Worm (Caenorhabditis elegans) whole organism, L4 larva: ENCODE results near the gene puf-11.
A peak's percentile ranks its signal among the peaks of the same experiment; 100 is the strongest.

Source experiments
- F37D6.2 ChIP-seq: sonication (generic microtip); optimal IDR thresholded peaks from 2 replicates; lab custom pipeline; 2016; ENCODE audit warnings: mild to moderate bottlenecking, missing genetic modification characterization, missing compliant biosample characterization
- F44E2.7 ChIP-seq: fragments of 200-800 bp; sonication (Bioruptor generic); IDR thresholded peaks from 2 replicates; pipeline ENCODE4 v2.1.2; 2022; ENCODE audit warnings: missing genetic modification characterization, missing compliant biosample characterization
- R02D3.7 ChIP-seq: fragments of 150-350 bp; sonication (generic microtip); optimal IDR thresholded peaks from 3 replicates; lab custom pipeline; 2014; ENCODE audit warnings: missing biosample characterization, missing genetic modification characterization
- T20F7.1 ChIP-seq: fragments of 200-800 bp; sonication (Bioruptor generic); optimal IDR thresholded peaks from 2 replicates; lab custom pipeline; 2018; ENCODE audit warnings: mild to moderate bottlenecking, missing genetic modification characterization, missing compliant biosample characterization
- T26A8.4 ChIP-seq: fragments of 200-800 bp; sonication (Bioruptor generic); IDR thresholded peaks from 2 replicates; pipeline ENCODE4 v1.3.6; 2022; ENCODE audit warnings: missing genetic modification characterization, missing compliant biosample characterization
- Y105C5A.15 ChIP-seq: fragments of 200-800 bp; sonication (Bioruptor generic); IDR thresholded peaks from 2 replicates; pipeline ENCODE4 v1.3.6; 2022; ENCODE audit warnings: missing genetic modification characterization, missing compliant biosample characterization
- Y48G9A.11 ChIP-seq: fragments of 200-800 bp; sonication (Bioruptor generic); IDR thresholded peaks from 2 replicates; pipeline ENCODE4 v1.3.6; 2022; ENCODE audit warnings: missing genetic modification reagents, missing genetic modification characterization, missing compliant biosample characterization
- aha-1 ChIP-seq: fragments of 150-350 bp; peaks from one replicate; lab custom pipeline; 2014; ENCODE audit warnings: missing biosample characterization, missing genetic modification characterization
- arid-1 ChIP-seq: fragments of 200-800 bp; sonication (Bioruptor generic); conservative IDR thresholded peaks from 2 replicates; pipeline ENCODE4 v1.3.6; 2022; ENCODE audit warnings: missing genetic modification reagents, missing genetic modification characterization, missing compliant biosample characterization
- ctbp-1 ChIP-seq: fragments of 200-800 bp; sonication (Bioruptor generic); IDR thresholded peaks from 2 replicates; pipeline ENCODE4 v1.3.6; 2022; ENCODE audit warnings: missing genetic modification reagents, missing genetic modification characterization, missing compliant biosample characterization
- daf-16 ChIP-seq, 3 experiments: sonication (generic microtip); optimal IDR thresholded peaks; 2 replicates each; lab custom pipeline; 2016 to 2017; ENCODE audit warnings: missing genetic modification characterization in 3 of 3, missing genetic modification reagents in 3 of 3, mild to moderate bottlenecking in 2 of 3, missing compliant biosample characterization in 2 of 3, missing biosample characterization in 1 of 3, moderate library complexity in 1 of 3
- dmd-9 ChIP-seq: fragments of 200-800 bp; sonication (Bioruptor generic); IDR thresholded peaks from 2 replicates; pipeline ENCODE4 v1.3.6; 2022; ENCODE audit warnings: missing genetic modification reagents, missing genetic modification characterization, missing compliant biosample characterization
- dpl-1 ChIP-seq: fragments of 150-350 bp; optimal IDR thresholded peaks from 2 replicates; lab custom pipeline; 2014; ENCODE audit warnings: missing biosample characterization, missing genetic modification reagents, missing genetic modification characterization
- duxl-1 ChIP-seq: sonication (generic microtip); optimal IDR thresholded peaks from 2 replicates; lab custom pipeline; 2016; ENCODE audit warnings: mild to moderate bottlenecking, missing genetic modification characterization, moderate library complexity, missing compliant biosample characterization; ENCODE audit not compliant: poor library complexity
- dve-1 ChIP-seq: sonication (generic microtip); optimal IDR thresholded peaks from 2 replicates; lab custom pipeline; 2017; ENCODE audit warnings: antibody characterized with exemption, mild to moderate bottlenecking, missing genetic modification characterization, missing compliant biosample characterization; ENCODE audit not compliant: insufficient read depth
- egl-43 ChIP-seq: fragments of 200-800 bp; sonication (Bioruptor generic); IDR thresholded peaks from 2 replicates; pipeline ENCODE4 v1.3.6; 2022; ENCODE audit warnings: missing genetic modification reagents, missing genetic modification characterization, missing compliant biosample characterization
- fkh-10 ChIP-seq: fragments of 150-350 bp; optimal IDR thresholded peaks from 2 replicates; lab custom pipeline; 2014; ENCODE audit warnings: missing biosample characterization, missing genetic modification reagents, missing genetic modification characterization
- fos-1 ChIP-seq: fragments of 150-350 bp; optimal IDR thresholded peaks from 2 replicates; lab custom pipeline; 2014; ENCODE audit warnings: missing biosample characterization, missing genetic modification characterization
- hmg-1.1 ChIP-seq: fragments of 200-800 bp; sonication (Bioruptor generic); IDR thresholded peaks from 2 replicates; pipeline ENCODE4 v1.3.6; 2022; ENCODE audit warnings: missing genetic modification reagents, missing genetic modification characterization, missing compliant biosample characterization
- lim-7 ChIP-seq: fragments of 200-800 bp; sonication (Bioruptor generic); IDR thresholded peaks from 2 replicates; pipeline ENCODE4 v1.3.6; 2022; ENCODE audit warnings: missing genetic modification characterization, missing compliant biosample characterization
- lin-13 ChIP-seq: fragments of 150-350 bp; optimal IDR thresholded peaks from 2 replicates; lab custom pipeline; 2014; ENCODE audit warnings: missing biosample characterization, missing genetic modification reagents, missing genetic modification characterization
- lin-15B ChIP-seq: fragments of 150-350 bp; sonication (generic microtip); optimal IDR thresholded peaks from 3 replicates; lab custom pipeline; 2014; ENCODE audit warnings: missing biosample characterization, missing genetic modification characterization
- lin-38 ChIP-seq: fragments of 200-800 bp; sonication (Bioruptor generic); IDR thresholded peaks from 2 replicates; pipeline ENCODE4 v1.3.6; 2022; ENCODE audit warnings: missing genetic modification reagents, missing genetic modification characterization, missing compliant biosample characterization
- lin-39 ChIP-seq: fragments of 150-350 bp; optimal IDR thresholded peaks from 2 replicates; lab custom pipeline; 2014; ENCODE audit warnings: missing biosample characterization, missing genetic modification reagents, missing genetic modification characterization
- mep-1 ChIP-seq: fragments of 150-350 bp; sonication (generic microtip); optimal IDR thresholded peaks from 3 replicates; lab custom pipeline; 2014; ENCODE audit warnings: missing biosample characterization, missing genetic modification characterization
- nhr-10 ChIP-seq: fragments of 150-350 bp; optimal IDR thresholded peaks from 2 replicates; lab custom pipeline; 2014; ENCODE audit warnings: missing biosample characterization, missing genetic modification characterization
- nhr-237 ChIP-seq: sonication (generic microtip); optimal IDR thresholded peaks from 2 replicates; lab custom pipeline; 2017; ENCODE audit warnings: missing biosample characterization, missing genetic modification characterization
- nhr-25 ChIP-seq: sonication (generic microtip); optimal IDR thresholded peaks from 2 replicates; lab custom pipeline; 2017; ENCODE audit warnings: missing genetic modification characterization, mild to moderate bottlenecking, missing compliant biosample characterization, antibody characterized with exemption, moderate library complexity, borderline replicate concordance; ENCODE audit not compliant: insufficient read depth
- nhr-28 ChIP-seq: fragments of 150-350 bp; optimal IDR thresholded peaks from 2 replicates; lab custom pipeline; 2014; ENCODE audit warnings: missing biosample characterization, missing genetic modification characterization
- nhr-42 ChIP-seq: fragments of 200-800 bp; sonication (Bioruptor generic); IDR thresholded peaks from 2 replicates; pipeline ENCODE4 v1.3.6; 2022; ENCODE audit warnings: missing genetic modification characterization, missing compliant biosample characterization
- nhr-77 ChIP-seq: fragments of 150-350 bp; optimal IDR thresholded peaks from 2 replicates; lab custom pipeline; 2014; ENCODE audit warnings: missing biosample characterization, missing genetic modification characterization
- pha-4 ChIP-seq, 2 experiments: fragments of 150-350 bp in 1 of 2; fragments of 200-800 bp in 1 of 2; sonication (Bioruptor generic) in 1 of 2; IDR thresholded peaks in 1 of 2; optimal IDR thresholded peaks in 1 of 2; 2 replicates each; pipeline versions ENCODE4 v1.3.6 to Lab custom; 2014 to 2022; ENCODE audit warnings: missing genetic modification characterization in 2 of 2, missing genetic modification reagents in 2 of 2, missing biosample characterization in 1 of 2, missing compliant biosample characterization in 1 of 2
- php-3 ChIP-seq: fragments of 200-800 bp; sonication (Bioruptor generic); IDR thresholded peaks from 2 replicates; pipeline ENCODE4 v1.3.6; 2022; ENCODE audit warnings: missing genetic modification reagents, missing genetic modification characterization, missing compliant biosample characterization
- snpc-1.2 ChIP-seq: fragments of 200-800 bp; sonication (Bioruptor generic); IDR thresholded peaks from 2 replicates; pipeline ENCODE4 v1.3.6; 2022; ENCODE audit warnings: missing genetic modification reagents, missing genetic modification characterization, missing compliant biosample characterization
- tra-1 ChIP-seq: fragments of 200-800 bp; sonication (Bioruptor generic); IDR thresholded peaks from 2 replicates; pipeline ENCODE4 v1.3.6; 2022; ENCODE audit warnings: missing genetic modification reagents, missing genetic modification characterization, missing compliant biosample characterization
- unc-130 ChIP-seq: sonication (generic microtip); optimal IDR thresholded peaks from 2 replicates; lab custom pipeline; 2016; ENCODE audit warnings: missing genetic modification reagents, missing genetic modification characterization, missing compliant biosample characterization
- unc-39 ChIP-seq: sonication (generic microtip); optimal IDR thresholded peaks from 2 replicates; lab custom pipeline; 2017; ENCODE audit warnings: missing biosample characterization, missing genetic modification characterization
- zag-1 ChIP-seq: fragments of 150-350 bp; optimal IDR thresholded peaks from 2 replicates; lab custom pipeline; 2014; ENCODE audit warnings: missing biosample characterization, missing genetic modification characterization
- zip-11 ChIP-seq: fragments of 200-800 bp; sonication (Bioruptor generic); IDR thresholded peaks from 2 replicates; pipeline ENCODE4 v1.3.6; 2022; ENCODE audit warnings: missing genetic modification characterization, missing compliant biosample characterization
- ztf-7 ChIP-seq: fragments of 150-350 bp; optimal IDR thresholded peaks from 2 replicates; lab custom pipeline; 2014; ENCODE audit warnings: missing biosample characterization, missing genetic modification characterization

puf-11 gene

DNA sequence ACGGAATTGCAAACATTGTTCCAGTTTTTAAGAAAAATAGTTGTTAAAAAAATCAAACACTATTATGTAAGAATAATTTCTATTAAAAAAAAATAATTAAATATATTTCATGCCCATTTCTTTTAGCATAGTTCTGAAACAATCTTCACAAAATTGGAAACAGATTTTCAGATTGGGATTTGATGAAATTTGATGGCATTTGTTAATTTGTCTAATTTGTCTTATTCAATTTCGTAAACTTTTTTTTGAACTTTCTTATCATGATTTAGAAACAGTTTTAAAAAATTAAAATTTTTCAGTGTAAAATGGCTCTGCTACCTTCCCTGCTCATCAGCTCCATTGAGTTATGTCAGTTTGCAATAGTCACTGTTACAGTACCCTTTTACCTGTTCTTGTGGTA, 16.5 kb upstream of the puf-11 start, which contains the start of gene srv-13:
TSS of gene srv-13 (plus strand) at position 301 of the 400 bp plus-strand sequence.
- TF ChIP-seq T26A8.4 (no peak), F44E2.7 (no peak), ztf-7 (tag; lab: Kevin White, UChicago) (no peak), nhr-25 (tag; lab: Kevin White, UChicago) (no peak), dve-1 (tag; lab: Kevin White, UChicago) (no peak)

DNA sequence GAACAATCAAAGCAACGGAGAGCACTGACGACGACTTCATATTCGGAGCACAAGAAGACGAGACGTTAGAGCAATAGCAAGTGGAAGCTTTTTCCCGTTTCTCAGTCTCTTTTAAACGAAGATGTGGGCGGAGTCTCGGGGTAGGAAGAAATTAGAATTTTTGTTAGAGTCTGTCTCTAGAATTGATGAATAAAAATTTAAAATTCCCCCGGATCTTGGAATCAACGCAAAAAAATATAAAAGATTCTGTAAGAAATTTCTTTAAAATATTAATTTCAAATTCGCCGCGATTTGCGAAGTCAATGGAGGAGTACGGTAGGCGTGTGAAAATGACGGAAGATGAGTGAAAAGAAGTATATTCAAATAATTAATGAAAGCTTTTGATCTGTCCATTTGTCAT, 7.9 kb upstream of the puf-11 start, which contains the start of gene nlp-71:
TSS of gene nlp-71 (minus strand) at position 101 of the 400 bp plus-strand sequence.
- no peak for TF ChIP-seq nhr-77 (tag; lab: Kevin White, UChicago)
- no peak for TF ChIP-seq nhr-237 (tag; lab: Kevin White, UChicago)
- no peak for TF ChIP-seq zag-1 (tag; lab: Kevin White, UChicago)
- no peak for TF ChIP-seq lin-38
- TF ChIP-seq dmd-9 (GFP tag; lab: Robert Waterston, UW), result no peak
- TF ChIP-seq nhr-10, result no peak
- no peak for TF ChIP-seq fos-1 (tag; lab: Kevin White, UChicago)
- TF ChIP-seq unc-130, result no peak
- TF ChIP-seq T20F7.1 (GFP tag; lab: Kevin White, UChicago), result no peak
- TF ChIP-seq egl-43, result no peak
- TF ChIP-seq lin-15B (tag; lab: Kevin White, UChicago), result no peak
- no peak for TF ChIP-seq nhr-28
- TF ChIP-seq nhr-42 (GFP tag; lab: Robert Waterston, UW), result no peak

DNA sequence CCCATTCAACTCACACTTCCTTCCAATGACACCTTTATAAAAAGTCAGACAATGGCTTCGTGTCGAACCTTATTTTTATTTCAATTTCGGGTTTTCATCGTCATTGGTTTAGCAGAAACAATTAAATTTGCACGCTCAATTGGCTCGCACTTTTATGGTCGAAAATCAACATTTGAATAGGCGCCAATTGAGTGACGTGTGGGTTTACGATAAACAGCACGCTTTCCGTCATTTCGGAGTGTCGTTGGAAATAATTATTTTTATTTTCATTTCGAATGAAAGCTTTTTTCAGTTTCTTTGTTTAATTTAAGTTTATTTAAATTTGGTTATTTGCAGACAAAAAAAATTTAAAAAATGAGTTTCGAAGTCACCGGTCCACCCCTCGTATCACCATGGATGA, 6.2 kb upstream of the puf-11 start, which contains the start of gene exos-2:
TSS of gene exos-2 (plus strand) at position 330 of the 400 bp plus-strand sequence.
- TF ChIP-seq arid-1 (GFP tag; lab: Robert Waterston, UW) (no peak), dpl-1 (GFP tag; lab: Kevin White, UChicago) (peak; percentile 96), lin-39 (no peak), lin-38 (peak; percentile 46), duxl-1 (tag; lab: Kevin White, UChicago) (no peak), php-3 (GFP tag; lab: Robert Waterston, UW) (no peak), T20F7.1 (GFP tag; lab: Kevin White, UChicago) (peak; percentile 98), Y105C5A.15 (GFP tag; lab: Robert Waterston, UW) (no peak), hmg-1.1 (GFP tag; lab: Robert Waterston, UW) (0 out of 2 replicates have a peak, but pooled peaks have one; percentile 12), fkh-10 (peak; percentile 32), snpc-1.2 (GFP tag; lab: Robert Waterston, UW) (no peak), dmd-9 (GFP tag; lab: Robert Waterston, UW) (no peak), zip-11 (GFP tag; lab: Robert Waterston, UW) (no peak), lim-7 (GFP tag; lab: Robert Waterston, UW) (no peak), R02D3.7 (tag; lab: Kevin White, UChicago) (peak; percentile 95), pha-4 (GFP tag; IDR thresholded peaks at IDR 0.05; lab: Robert Waterston, UW) (no peak), pha-4 (tag; optimal IDR thresholded peaks at IDR 0.05; lab: Kevin White, UChicago) (peak; percentile 17), Y48G9A.11 (peak; percentile 99), aha-1 (tag; lab: Kevin White, UChicago) (peak; percentile 35), mep-1 (tag; lab: Kevin White, UChicago) (no peak), tra-1 (GFP tag; lab: Robert Waterston, UW) (no peak), ctbp-1 (GFP tag; lab: Robert Waterston, UW) (no peak)

DNA sequence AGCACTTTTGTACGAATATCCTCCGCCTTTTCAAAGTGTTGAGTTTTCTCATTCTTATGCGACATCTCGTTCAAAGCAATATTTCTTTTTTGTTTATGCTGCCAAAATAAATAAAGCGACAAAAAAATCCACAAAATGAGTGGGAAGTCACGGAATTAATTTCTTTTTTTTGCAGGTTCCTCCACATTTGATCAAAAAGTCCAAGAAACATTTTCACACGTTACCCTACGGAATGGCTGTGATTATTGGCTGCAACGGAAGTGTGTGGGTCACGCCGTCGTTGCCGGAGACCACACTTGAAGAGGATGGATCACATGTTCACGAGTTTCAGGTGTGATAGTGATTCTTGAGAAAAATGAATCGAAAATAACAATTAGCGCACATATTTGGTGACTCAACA, 4.8 kb upstream of the puf-11 start, which contains the start of gene Y73B6BL.22:
TSS of gene Y73B6BL.22 (minus strand) at position 101 of the 400 bp plus-strand sequence.
- no peak for TF ChIP-seq dpl-1 (GFP tag; lab: Kevin White, UChicago)
- TF ChIP-seq aha-1 (tag; lab: Kevin White, UChicago), result peak; percentile 8
- TF ChIP-seq daf-16 (GFP tag; optimal IDR thresholded peaks at IDR 0.05; lab: Kevin White, UChicago), result no peak
- no peak for TF ChIP-seq daf-16 (tag; optimal IDR thresholded peaks at IDR 0.05; lab: Kevin White, UChicago)
- TF ChIP-seq arid-1 (GFP tag; lab: Robert Waterston, UW), result no peak
- no peak for TF ChIP-seq mep-1 (tag; lab: Kevin White, UChicago)
- no peak for TF ChIP-seq F37D6.2 (tag; lab: Kevin White, UChicago)
- no peak for TF ChIP-seq lin-13 (GFP tag; lab: Kevin White, UChicago)
- TF ChIP-seq unc-39, result no peak
